Worm (Caenorhabditis elegans) whole organism, L4 larva: ENCODE data around the gene col-128.

Experiments
- F26F4.8 ChIP-seq: fragments of 200-800 bp; sonication (Bioruptor generic); conservative IDR thresholded peaks from 2 replicates; pipeline ENCODE4 v1.3.6; 2022; ENCODE audit warnings: missing genetic modification characterization, missing compliant biosample characterization
- F44E2.7 ChIP-seq: fragments of 200-800 bp; sonication (Bioruptor generic); IDR thresholded peaks from 2 replicates; pipeline ENCODE4 v2.1.2; 2022; ENCODE audit warnings: missing genetic modification characterization, missing compliant biosample characterization
- F49E8.2 ChIP-seq: sonication (generic microtip); optimal IDR thresholded peaks from 2 replicates; lab custom pipeline; 2016; ENCODE audit warnings: missing compliant biosample characterization, mild to moderate bottlenecking, missing genetic modification characterization, borderline replicate concordance
- R02D3.7 ChIP-seq: fragments of 150-350 bp; sonication (generic microtip); optimal IDR thresholded peaks from 3 replicates; lab custom pipeline; 2014; ENCODE audit warnings: missing biosample characterization, missing genetic modification characterization
- Y5F2A.4 ChIP-seq: fragments of 200-800 bp; sonication (Bioruptor generic); optimal IDR thresholded peaks from 2 replicates; lab custom pipeline; 2018; ENCODE audit warnings: mild to moderate bottlenecking, missing genetic modification characterization, missing compliant biosample characterization
- ZK337.2 ChIP-seq: fragments of 200-800 bp; sonication (Bioruptor generic); IDR thresholded peaks from 2 replicates; pipeline ENCODE4 v1.3.6; 2022; ENCODE audit warnings: missing genetic modification reagents, missing genetic modification characterization, missing compliant biosample characterization
- ZK546.5 ChIP-seq, 2 experiments: sonication (generic microtip); optimal IDR thresholded peaks; 2 replicates each; lab custom pipeline; 2017; ENCODE audit warnings: missing biosample characterization in 2 of 2, missing genetic modification characterization in 2 of 2
- ama-1 ChIP-seq: fragments of 150-350 bp; optimal IDR thresholded peaks from 2 replicates; lab custom pipeline; 2014; ENCODE audit warnings: inconsistent platforms, mixed read lengths
- attf-4 ChIP-seq: sonication (generic microtip); optimal IDR thresholded peaks from 3 replicates; lab custom pipeline; 2017; ENCODE audit warnings: missing biosample characterization, missing genetic modification characterization
- ceh-20 ChIP-seq: fragments of 200-800 bp; sonication (Bioruptor generic); IDR thresholded peaks from 2 replicates; pipeline ENCODE4 v1.3.6; 2022; ENCODE audit warnings: missing genetic modification reagents, missing genetic modification characterization, missing compliant biosample characterization
- ceh-28 ChIP-seq: fragments of 150-350 bp; optimal IDR thresholded peaks from 2 replicates; lab custom pipeline; 2014; ENCODE audit warnings: missing biosample characterization, missing genetic modification reagents, missing genetic modification characterization
- ceh-32 ChIP-seq: sonication (generic microtip); optimal IDR thresholded peaks from 2 replicates; lab custom pipeline; 2016; ENCODE audit warnings: mild to moderate bottlenecking, missing genetic modification characterization, missing compliant biosample characterization; ENCODE audit not compliant: poor library complexity
- ceh-44 ChIP-seq: fragments of 200-800 bp; sonication (Bioruptor generic); IDR thresholded peaks from 2 replicates; pipeline ENCODE4 v1.3.6; 2022; ENCODE audit warnings: missing genetic modification reagents, missing genetic modification characterization, missing compliant biosample characterization
- ceh-62 ChIP-seq: sonication (generic microtip); optimal IDR thresholded peaks from 2 replicates; lab custom pipeline; 2017; ENCODE audit warnings: missing biosample characterization, missing genetic modification characterization
- ces-1 ChIP-seq: fragments of 150-350 bp; sonication (generic microtip); optimal IDR thresholded peaks from 4 replicates; lab custom pipeline; 2014; ENCODE audit warnings: missing biosample characterization, missing genetic modification reagents, missing genetic modification characterization
- ctbp-1 ChIP-seq: fragments of 200-800 bp; sonication (Bioruptor generic); IDR thresholded peaks from 2 replicates; pipeline ENCODE4 v1.3.6; 2022; ENCODE audit warnings: missing genetic modification reagents, missing genetic modification characterization, missing compliant biosample characterization
- daf-12 ChIP-seq: fragments of 150-350 bp; optimal IDR thresholded peaks from 2 replicates; lab custom pipeline; 2014; ENCODE audit warnings: missing biosample characterization, missing genetic modification reagents, missing genetic modification characterization
- daf-16 ChIP-seq, 3 experiments: sonication (generic microtip); optimal IDR thresholded peaks; 2 replicates each; lab custom pipeline; 2016 to 2017; ENCODE audit warnings: missing genetic modification characterization in 3 of 3, missing genetic modification reagents in 3 of 3, mild to moderate bottlenecking in 2 of 3, missing compliant biosample characterization in 2 of 3, missing biosample characterization in 1 of 3, moderate library complexity in 1 of 3
- dmd-6 ChIP-seq: fragments of 200-800 bp; sonication (Bioruptor generic); IDR thresholded peaks from 2 replicates; pipeline ENCODE4 v1.3.6; 2022; ENCODE audit warnings: missing genetic modification reagents, missing genetic modification characterization, missing compliant biosample characterization
- duxl-1 ChIP-seq: sonication (generic microtip); optimal IDR thresholded peaks from 2 replicates; lab custom pipeline; 2016; ENCODE audit warnings: mild to moderate bottlenecking, missing genetic modification characterization, moderate library complexity, missing compliant biosample characterization; ENCODE audit not compliant: poor library complexity
- dve-1 ChIP-seq: sonication (generic microtip); optimal IDR thresholded peaks from 2 replicates; lab custom pipeline; 2017; ENCODE audit warnings: antibody characterized with exemption, mild to moderate bottlenecking, missing genetic modification characterization, missing compliant biosample characterization; ENCODE audit not compliant: insufficient read depth
- egl-27 ChIP-seq: sonication (generic microtip); optimal IDR thresholded peaks from 3 replicates; lab custom pipeline; 2017; ENCODE audit warnings: missing biosample characterization, missing genetic modification reagents, missing genetic modification characterization
- egl-43 ChIP-seq: fragments of 200-800 bp; sonication (Bioruptor generic); IDR thresholded peaks from 2 replicates; pipeline ENCODE4 v1.3.6; 2022; ENCODE audit warnings: missing genetic modification reagents, missing genetic modification characterization, missing compliant biosample characterization
- gei-8 ChIP-seq: fragments of 200-800 bp; sonication (Bioruptor generic); optimal IDR thresholded peaks from 2 replicates; lab custom pipeline; 2018; ENCODE audit warnings: mild to moderate bottlenecking, missing genetic modification characterization, missing compliant biosample characterization
- hlh-30 ChIP-seq: sonication (generic microtip); optimal IDR thresholded peaks from 2 replicates; lab custom pipeline; 2017; ENCODE audit warnings: antibody characterized with exemption, mild to moderate bottlenecking, missing genetic modification characterization, missing compliant biosample characterization; ENCODE audit not compliant: insufficient read depth
- lim-7 ChIP-seq: fragments of 200-800 bp; sonication (Bioruptor generic); IDR thresholded peaks from 2 replicates; pipeline ENCODE4 v1.3.6; 2022; ENCODE audit warnings: missing genetic modification characterization, missing compliant biosample characterization
- lin-29 ChIP-seq: fragments of 200-800 bp; sonication (Bioruptor generic); IDR thresholded peaks from 2 replicates; pipeline ENCODE4 v1.3.6; 2022; ENCODE audit warnings: missing genetic modification reagents, missing genetic modification characterization, missing compliant biosample characterization
- lin-39 ChIP-seq: fragments of 150-350 bp; optimal IDR thresholded peaks from 2 replicates; lab custom pipeline; 2014; ENCODE audit warnings: missing biosample characterization, missing genetic modification reagents, missing genetic modification characterization
- lsy-2 ChIP-seq, 2 experiments: fragments of 150-350 bp in 1 of 2; sonication (generic microtip) in 1 of 2; optimal IDR thresholded peaks; 2 replicates each; lab custom pipeline; 2014 to 2017; ENCODE audit warnings: missing biosample characterization in 2 of 2, missing genetic modification characterization in 2 of 2
- madf-9 ChIP-seq: fragments of 200-800 bp; sonication (Bioruptor generic); conservative IDR thresholded peaks from 2 replicates; pipeline ENCODE4 v1.3.6; 2022; ENCODE audit warnings: missing genetic modification reagents, missing genetic modification characterization, missing compliant biosample characterization
- mdl-1 ChIP-seq, 2 experiments: fragments of 150-350 bp in 1 of 2; sonication (generic microtip) in 1 of 2; optimal IDR thresholded peaks; 2 replicates each; lab custom pipeline; 2014 to 2017; ENCODE audit warnings: missing biosample characterization in 2 of 2, missing genetic modification characterization in 2 of 2
- mep-1 ChIP-seq: fragments of 150-350 bp; sonication (generic microtip); optimal IDR thresholded peaks from 3 replicates; lab custom pipeline; 2014; ENCODE audit warnings: missing biosample characterization, missing genetic modification characterization
- nhr-42 ChIP-seq: fragments of 200-800 bp; sonication (Bioruptor generic); IDR thresholded peaks from 2 replicates; pipeline ENCODE4 v1.3.6; 2022; ENCODE audit warnings: missing genetic modification characterization, missing compliant biosample characterization
- nhr-6 ChIP-seq: fragments of 150-350 bp; optimal IDR thresholded peaks from 2 replicates; lab custom pipeline; 2014; ENCODE audit warnings: missing biosample characterization, missing genetic modification characterization
- nhr-76 ChIP-seq: fragments of 150-350 bp; optimal IDR thresholded peaks from 2 replicates; lab custom pipeline; 2014; ENCODE audit warnings: missing biosample characterization, missing genetic modification characterization
- nhr-77 ChIP-seq: fragments of 150-350 bp; optimal IDR thresholded peaks from 2 replicates; lab custom pipeline; 2014; ENCODE audit warnings: missing biosample characterization, missing genetic modification characterization
- pqm-1 ChIP-seq: sonication (generic microtip); optimal IDR thresholded peaks from 2 replicates; lab custom pipeline; 2017; ENCODE audit warnings: missing biosample characterization, missing genetic modification characterization
- sdz-12 ChIP-seq: fragments of 200-800 bp; sonication (Bioruptor generic); optimal IDR thresholded peaks from 2 replicates; lab custom pipeline; 2018; ENCODE audit warnings: mild to moderate bottlenecking, missing genetic modification characterization, missing compliant biosample characterization
- set-16 ChIP-seq: fragments of 200-800 bp; sonication (Bioruptor generic); IDR thresholded peaks from 2 replicates; pipeline ENCODE4 v1.3.6; 2022; ENCODE audit warnings: missing genetic modification reagents, missing genetic modification characterization, missing compliant biosample characterization
- skn-1 ChIP-seq: fragments of 150-350 bp; optimal IDR thresholded peaks from 2 replicates; lab custom pipeline; 2014; ENCODE audit warnings: missing biosample characterization, missing genetic modification characterization
- snpc-4 ChIP-seq: fragments of 150-350 bp; optimal IDR thresholded peaks from 2 replicates; lab custom pipeline; 2014; ENCODE audit warnings: missing biosample characterization, missing genetic modification characterization
- tra-1 ChIP-seq: fragments of 200-800 bp; sonication (Bioruptor generic); IDR thresholded peaks from 2 replicates; pipeline ENCODE4 v1.3.6; 2022; ENCODE audit warnings: missing genetic modification reagents, missing genetic modification characterization, missing compliant biosample characterization
- vab-7 ChIP-seq: fragments of 200-800 bp; sonication (Bioruptor generic); IDR thresholded peaks from 2 replicates; pipeline ENCODE4 v1.3.6; 2022; ENCODE audit warnings: missing genetic modification reagents, missing genetic modification characterization, missing compliant biosample characterization
- zag-1 ChIP-seq: fragments of 150-350 bp; optimal IDR thresholded peaks from 2 replicates; lab custom pipeline; 2014; ENCODE audit warnings: missing biosample characterization, missing genetic modification characterization
- zfp-2 ChIP-seq: sonication (generic microtip); optimal IDR thresholded peaks from 2 replicates; lab custom pipeline; 2016; ENCODE audit warnings: mild to moderate bottlenecking, missing genetic modification characterization, missing compliant biosample characterization
- zfp-3 ChIP-seq: fragments of 200-800 bp; sonication (Bioruptor generic); conservative IDR thresholded peaks from 2 replicates; pipeline ENCODE4 v1.3.6; 2022; ENCODE audit warnings: missing genetic modification reagents, missing genetic modification characterization, missing compliant biosample characterization
- zip-11 ChIP-seq: fragments of 200-800 bp; sonication (Bioruptor generic); IDR thresholded peaks from 2 replicates; pipeline ENCODE4 v1.3.6; 2022; ENCODE audit warnings: missing genetic modification characterization, missing compliant biosample characterization
- ztf-11 ChIP-seq: fragments of 150-350 bp; optimal IDR thresholded peaks from 2 replicates; lab custom pipeline; 2014; ENCODE audit warnings: missing biosample characterization, missing genetic modification characterization
- ztf-7 ChIP-seq: fragments of 150-350 bp; optimal IDR thresholded peaks from 2 replicates; lab custom pipeline; 2014; ENCODE audit warnings: missing biosample characterization, missing genetic modification characterization

col-128 gene

ce11 chrIV:11583906-11584378, 32.2 kb upstream of the col-128 start, which contains the start of gene F12F6.1 (continued):
- TF ChIP-seq daf-12 = no peak
- no peak for TF ChIP-seq F49E8.2 (tag; lab: Kevin White, UChicago)
- no peak for TF ChIP-seq ceh-28 (tag; lab: Kevin White, UChicago)
- TF ChIP-seq ztf-11 = no peak
- no peak for TF ChIP-seq egl-27 (tag; lab: Kevin White, UChicago)
- TF ChIP-seq attf-4 (tag; lab: Kevin White, UChicago) = no peak
- no peak for TF ChIP-seq pqm-1 (tag; lab: Kevin White, UChicago)
- TF ChIP-seq ctbp-1 (GFP tag; lab: Robert Waterston, UW) = no peak
- TF ChIP-seq nhr-6 (tag; lab: Kevin White, UChicago) = peak; percentile 30
- no peak for TF ChIP-seq snpc-4 (tag; lab: Kevin White, UChicago)
- TF ChIP-seq zip-11 = no peak; the same call in 1 of the 2 replicates
- TF ChIP-seq ZK546.5 (tag; optimal IDR thresholded peaks at IDR 0.05; lab: Kevin White, UChicago) = no peak
- no peak for TF ChIP-seq ztf-7 (tag; lab: Kevin White, UChicago)
- no peak for TF ChIP-seq dve-1
- TF ChIP-seq set-16 (GFP tag; lab: Robert Waterston, UW) = peak; percentile 95
- peak; percentile 84 for TF ChIP-seq egl-43 (GFP tag; lab: Robert Waterston, UW)
- TF ChIP-seq zfp-2 = no peak
- TF ChIP-seq lin-39 = no peak
- no peak for TF ChIP-seq F44E2.7
- no peak for TF ChIP-seq skn-1
- TF ChIP-seq sdz-12 (GFP tag; lab: Kevin White, UChicago) = no peak
- no peak for TF ChIP-seq ZK337.2 (GFP tag; lab: Robert Waterston, UW)
- no peak for TF ChIP-seq nhr-77 (tag; lab: Kevin White, UChicago)
- no peak for TF ChIP-seq Y5F2A.4
- no peak for TF ChIP-seq daf-16 (GFP tag; optimal IDR thresholded peaks at IDR 0.05; lab: Kevin White, UChicago)
- peak; percentile 45 for TF ChIP-seq daf-16 (tag; optimal IDR thresholded peaks at IDR 0.05; lab: Kevin White, UChicago)
- TF ChIP-seq duxl-1 = no peak
- no peak for TF ChIP-seq ces-1 (GFP tag; lab: Kevin White, UChicago)
- TF ChIP-seq, all 104 proteins: peak for 16

ce11 chrIV:11582450-11583166, 30.8 kb upstream of the col-128 start:
- TF ChIP-seq set-16 (GFP tag; lab: Robert Waterston, UW) (peak; percentile 84), F26F4.8 (GFP tag; lab: Robert Waterston, UW) (no peak), ZK337.2 (GFP tag; lab: Robert Waterston, UW) (no peak), ceh-20 (GFP tag; lab: Robert Waterston, UW) (no peak), dmd-6 (no peak), duxl-1 (no peak), hlh-30 (tag; lab: Kevin White, UChicago) (no peak), madf-9 (GFP tag; lab: Robert Waterston, UW) (no peak), nhr-76 (tag; lab: Kevin White, UChicago) (no peak), Y5F2A.4 (no peak), ceh-62 (tag; lab: Kevin White, UChicago) (no peak), tra-1 (GFP tag; lab: Robert Waterston, UW) (no peak), snpc-4 (tag; lab: Kevin White, UChicago) (no peak), zfp-3 (GFP tag; lab: Robert Waterston, UW) (no peak), ceh-32 (tag; lab: Kevin White, UChicago) (no peak), mdl-1 (tag; optimal IDR thresholded peaks at IDR 0.05; lab: Kevin White, UChicago) (no peak), zag-1 (tag; lab: Kevin White, UChicago) (no peak), ama-1 (no peak), R02D3.7 (tag; lab: Kevin White, UChicago) (no peak), gei-8 (GFP tag; lab: Kevin White, UChicago) (no peak), lin-29 (GFP tag; lab: Robert Waterston, UW) (no peak), attf-4 (tag; lab: Kevin White, UChicago) (no peak), ZK546.5 (tag; optimal IDR thresholded peaks at IDR 0.05; lab: Kevin White, UChicago) (no peak), F44E2.7 (no peak), lsy-2 (tag; optimal IDR thresholded peaks at IDR 0.05; lab: Kevin White, UChicago) (no peak), nhr-42 (GFP tag; lab: Robert Waterston, UW) (no peak), ceh-44 (GFP tag; lab: Robert Waterston, UW) (no peak), mep-1 (tag; lab: Kevin White, UChicago) (no peak), lim-7 (GFP tag; lab: Robert Waterston, UW) (no peak), vab-7 (no peak)
